Fruit fly (Drosophila melanogaster): ENCODE results near the gene UQCR-C2.

UQCR-C2 gene

dm6 chr3L:16610201-16610600, 26.3 kb downstream of the UQCR-C2 start, which contains the start of gene Prosbeta6:
TSS of gene Prosbeta6 (minus strand) at chr3L:16610418.
- TF ChIP-seq Sp1 (GFP tag; optimal IDR thresholded peaks at IDR 0.05) (no peak), brk (GFP tag; optimal IDR thresholded peaks at IDR 0.05) (peak; percentile 25)

- TF ChIP-seq OdsH (GFP tag; optimal IDR thresholded peaks at IDR 0.05): peak; percentile 77
- peak; percentile 79 for TF ChIP-seq woc (GFP tag; optimal IDR thresholded peaks at IDR 0.05)
- peak; percentile 75 for TF ChIP-seq CG9705 (GFP tag; optimal IDR thresholded peaks at IDR 0.05)
- TF ChIP-seq sv (GFP tag; optimal IDR thresholded peaks at IDR 0.05): peak; percentile 82
- TF ChIP-seq Mio (GFP tag; optimal IDR thresholded peaks at IDR 0.05): peak; percentile 6
- peak; percentile 54 for TF ChIP-seq dmrt93B (GFP tag; optimal IDR thresholded peaks at IDR 0.05)
- peak; percentile 83 for TF ChIP-seq Sp1 (GFP tag; optimal IDR thresholded peaks at IDR 0.05)
- no peak for TF ChIP-seq Vsx2 (GFP tag; optimal IDR thresholded peaks at IDR 0.05; ENCODE audit: partially characterized antibody)
- peak; percentile 77 for TF ChIP-seq dsf (GFP tag; optimal IDR thresholded peaks at IDR 0.05; ENCODE audit: borderline replicate concordance)
- no peak for TF ChIP-seq jim (GFP tag; optimal IDR thresholded peaks at IDR 0.05)
- TF ChIP-seq Dif (GFP tag; optimal IDR thresholded peaks at IDR 0.05; ENCODE audit: partially characterized antibody): no peak
- TF ChIP-seq fru (GFP tag; optimal IDR thresholded peaks at IDR 0.05): peak; percentile 84
- TF ChIP-seq ey (GFP tag; optimal IDR thresholded peaks at IDR 0.05): peak; percentile 85
- peak; percentile 89 for TF ChIP-seq Jra (GFP tag; optimal IDR thresholded peaks at IDR 0.05)
- peak; percentile 62 for TF ChIP-seq sage (GFP tag; optimal IDR thresholded peaks at IDR 0.05)
- no peak for TF ChIP-seq Rel (GFP tag; optimal IDR thresholded peaks at IDR 0.05)
- TF ChIP-seq Rel (tag; optimal IDR thresholded peaks at IDR 0.05): peak; percentile 61
- no peak for TF ChIP-seq usp (GFP tag; optimal IDR thresholded peaks at IDR 0.05)
- TF ChIP-seq h (GFP tag; optimal IDR thresholded peaks at IDR 0.05): peak; percentile 90
- TF ChIP-seq HLH106 (tag; optimal IDR thresholded peaks at IDR 0.05): peak; percentile 85
- TF ChIP-seq GATAd (GFP tag; optimal IDR thresholded peaks at IDR 0.05): peak; percentile 77
- peak; percentile 74 for TF ChIP-seq psq (GFP tag; optimal IDR thresholded peaks at IDR 0.05)
- no peak for TF ChIP-seq tai (GFP tag; optimal IDR thresholded peaks at IDR 0.05)
- TF ChIP-seq CrebA (GFP tag; optimal IDR thresholded peaks at IDR 0.05; ENCODE audit: borderline replicate concordance): no peak
- TF ChIP-seq brk (GFP tag; optimal IDR thresholded peaks at IDR 0.05): peak; percentile 90
- no peak for TF ChIP-seq dl (GFP tag; optimal IDR thresholded peaks at IDR 0.05; ENCODE audit: insufficient read depth in 1 of 2, partially characterized antibody in 2 of 2)
- peak; percentile 62 for TF ChIP-seq CG32264 (GFP tag; optimal IDR thresholded peaks at IDR 0.05)
- TF ChIP-seq lola (GFP tag; optimal IDR thresholded peaks at IDR 0.05): no peak
- TF ChIP-seq Hnf4 (GFP tag; optimal IDR thresholded peaks at IDR 0.05): peak; percentile 92
- TF ChIP-seq Dfd (GFP tag; optimal IDR thresholded peaks at IDR 0.05): no peak
- TF ChIP-seq N (GFP tag; optimal IDR thresholded peaks at IDR 0.05): no peak
- TF ChIP-seq foxo (GFP tag; optimal IDR thresholded peaks at IDR 0.05): peak; percentile 51 to 88
- TF ChIP-seq Hr83 (GFP tag; optimal IDR thresholded peaks at IDR 0.05; ENCODE audit: poor library complexity, severe bottlenecking): peak; percentile 21
- TF ChIP-seq Hr78 (GFP tag; optimal IDR thresholded peaks at IDR 0.05): no peak
- no peak for TF ChIP-seq pan (optimal IDR thresholded peaks at IDR 0.05)
- peak; percentile 80 for TF ChIP-seq br (GFP tag; optimal IDR thresholded peaks at IDR 0.05)
- no peak for TF ChIP-seq Abd-B (GFP tag; optimal IDR thresholded peaks at IDR 0.05)
- peak; percentile 13 for TF ChIP-seq Myc (optimal IDR thresholded peaks at IDR 0.05)
- peak; percentile 87 for TF ChIP-seq rgr (GFP tag; optimal IDR thresholded peaks at IDR 0.05)
Observed at dm6 chr3L:16612152-16612551, 28.2 kb downstream of the UQCR-C2 start, which contains the start of gene CG4101. TSS of gene CG4101 (plus strand) at chr3L:16612486.

DNA sequence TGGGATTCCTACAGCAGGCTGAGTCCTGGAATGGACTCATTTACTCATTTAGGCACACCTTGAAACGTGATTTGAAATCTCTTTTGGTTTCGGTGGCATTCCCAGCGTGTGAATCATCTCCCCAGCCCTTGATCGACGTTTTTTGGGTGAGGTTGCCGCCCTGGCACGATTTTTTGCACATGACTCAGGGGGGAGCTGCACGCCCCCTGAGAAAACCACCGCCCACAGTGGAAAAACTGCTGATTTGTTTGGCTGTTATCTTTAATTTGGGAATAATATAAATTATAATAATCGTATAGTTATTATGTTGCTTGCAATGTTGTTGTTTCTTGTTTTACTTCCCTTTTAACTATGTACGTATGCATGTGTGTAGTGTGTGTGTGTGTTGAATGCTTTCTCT, 29.0 kb downstream of the UQCR-C2 start:
- TF ChIP-seq Jra (GFP tag; optimal IDR thresholded peaks at IDR 0.05) (peak; percentile 74), GATAd (GFP tag; optimal IDR thresholded peaks at IDR 0.05) (no peak), brk (GFP tag; optimal IDR thresholded peaks at IDR 0.05) (no peak), sage (GFP tag; optimal IDR thresholded peaks at IDR 0.05) (peak; percentile 62), foxo (GFP tag; optimal IDR thresholded peaks at IDR 0.05) (peak in 1 of 2 experiments; percentile 47), br (GFP tag; optimal IDR thresholded peaks at IDR 0.05) (peak; percentile 15), h (GFP tag; optimal IDR thresholded peaks at IDR 0.05) (peak; percentile 48), Hr83 (GFP tag; optimal IDR thresholded peaks at IDR 0.05; ENCODE audit: poor library complexity, severe bottlenecking) (peak; percentile 60), Rel (GFP tag; optimal IDR thresholded peaks at IDR 0.05) (peak; percentile 52), Rel (tag; optimal IDR thresholded peaks at IDR 0.05) (peak; percentile 76), psq (GFP tag; optimal IDR thresholded peaks at IDR 0.05) (peak; percentile 10), HLH106 (tag; optimal IDR thresholded peaks at IDR 0.05) (peak; percentile 26), fru (GFP tag; optimal IDR thresholded peaks at IDR 0.05) (peak; percentile 5), rgr (GFP tag; optimal IDR thresholded peaks at IDR 0.05) (peak; percentile 37), Mio (GFP tag; optimal IDR thresholded peaks at IDR 0.05) (no peak)

All from whole organism, wandering third instar larva.